Fruit fly (Drosophila melanogaster) whole organism, embryonic: ENCODE results near the gene chrb.

Experiments
- Blimp-1 ChIP-seq: fragments of 200-800 bp; sonication (Bioruptor generic); optimal IDR thresholded peaks from 3 replicates; lab custom pipeline; 2018; ENCODE audit warnings: missing biosample characterization, missing genetic modification characterization, mild to moderate bottlenecking, moderate library complexity, missing genetic modification reagents
- CG10543 ChIP-seq: fragments of 200-800 bp; sonication (Bioruptor generic); optimal IDR thresholded peaks from 3 replicates; lab custom pipeline; 2017; ENCODE audit warnings: missing biosample characterization, mild to moderate bottlenecking, missing genetic modification characterization, moderate library complexity
- CG11696 ChIP-seq: fragments of 200-800 bp; sonication (Bioruptor generic); IDR thresholded peaks from 2 replicates; pipeline ENCODE4 v1.3.6; 2022; ENCODE audit warnings: missing biosample characterization, missing genetic modification characterization
- CG12155 ChIP-seq: fragments of 200-800 bp; sonication (Bioruptor generic); optimal IDR thresholded peaks from 3 replicates; lab custom pipeline; 2016; ENCODE audit warnings: missing biosample characterization, missing genetic modification characterization
- CG12659 ChIP-seq: fragments of 200-800 bp; sonication (Bioruptor generic); optimal IDR thresholded peaks from 3 replicates; lab custom pipeline; 2017; ENCODE audit warnings: mild to moderate bottlenecking, missing biosample characterization, missing genetic modification reagents, missing genetic modification characterization
- CG1529 ChIP-seq: fragments of 200-800 bp; sonication (Bioruptor generic); optimal IDR thresholded peaks from 3 replicates; lab custom pipeline; 2018; ENCODE audit warnings: missing biosample characterization, missing genetic modification characterization
- CG15479 ChIP-seq: fragments of 200-800 bp; sonication (Bioruptor generic); optimal IDR thresholded peaks from 3 replicates; lab custom pipeline; 2019; ENCODE audit warnings: missing biosample characterization, mild to moderate bottlenecking, missing genetic modification characterization, moderate library complexity
- CG16779 ChIP-seq: fragments of 200-800 bp; sonication (Bioruptor generic); IDR thresholded peaks from 2 replicates; pipeline ENCODE4 v1.3.6; 2022; ENCODE audit warnings: missing biosample characterization, missing genetic modification characterization
- CG17802 ChIP-seq: fragments of 200-800 bp; sonication (Bioruptor generic); optimal IDR thresholded peaks from 2 replicates; lab custom pipeline; 2018; ENCODE audit warnings: missing biosample characterization, mild to moderate bottlenecking, missing genetic modification characterization, moderate library complexity
- CG17829 ChIP-seq: fragments of 200-800 bp; optimal IDR thresholded peaks from 2 replicates; lab custom pipeline; 2019; ENCODE audit warnings: missing biosample characterization, mild to moderate bottlenecking, missing genetic modification characterization, moderate library complexity
- CG18011 ChIP-seq: fragments of 200-800 bp; sonication (Bioruptor generic); optimal IDR thresholded peaks from 2 replicates; lab custom pipeline; 2017; ENCODE audit warnings: missing biosample characterization, missing genetic modification characterization, mild to moderate bottlenecking, moderate library complexity, missing genotype
- CG18764 ChIP-seq: fragments of 200-800 bp; sonication (Bioruptor generic); optimal IDR thresholded peaks from 3 replicates; lab custom pipeline; 2016; ENCODE audit warnings: missing biosample characterization, missing genetic modification characterization
- CG2199 ChIP-seq: fragments of 200-800 bp; sonication (Bioruptor generic); IDR thresholded peaks from 3 replicates; pipeline ENCODE4 v1.3.6; 2022; ENCODE audit warnings: missing biosample characterization, missing genetic modification characterization
- CG2889 ChIP-seq: fragments of 200-800 bp; sonication (Bioruptor generic); IDR thresholded peaks from 3 replicates; pipeline ENCODE4 v1.3.6; 2022; ENCODE audit warnings: missing biosample characterization, missing genetic modification characterization
- CG31388 ChIP-seq: fragments of 200-800 bp; sonication (Bioruptor generic); optimal IDR thresholded peaks from 2 replicates; lab custom pipeline; 2016; ENCODE audit warnings: missing biosample characterization, missing genetic modification characterization
- CG32772 ChIP-seq: fragments of 200-800 bp; sonication (Bioruptor generic); IDR thresholded peaks from 2 replicates; pipeline ENCODE4 v1.3.6; 2022; ENCODE audit warnings: missing biosample characterization, missing genetic modification characterization
- CG4360 ChIP-seq: fragments of 200-800 bp; sonication (Bioruptor generic); IDR thresholded peaks from 2 replicates; pipeline ENCODE4 v1.3.6; 2022; ENCODE audit warnings: missing biosample characterization, missing genetic modification characterization
- CG5953 ChIP-seq: fragments of 200-800 bp; sonication (Bioruptor generic); IDR thresholded peaks from 2 replicates; pipeline ENCODE4 v1.3.6; 2022; ENCODE audit warnings: missing biosample characterization, missing genetic modification characterization
- CG6683 ChIP-seq: fragments of 200-800 bp; sonication (Bioruptor generic); optimal IDR thresholded peaks from 2 replicates; lab custom pipeline; 2017; ENCODE audit warnings: missing biosample characterization, mild to moderate bottlenecking, missing genetic modification characterization, missing genetic modification reagents
- CG6791 ChIP-seq: fragments of 200-800 bp; sonication (Bioruptor generic); IDR thresholded peaks from 3 replicates; pipeline ENCODE4 v1.3.6; 2022; ENCODE audit warnings: missing biosample characterization, missing genetic modification characterization; ENCODE audit not compliant: partially characterized antibody
- CG7786 ChIP-seq: fragments of 200-800 bp; sonication (Bioruptor generic); optimal IDR thresholded peaks from 2 replicates; lab custom pipeline; 2016; ENCODE audit warnings: missing biosample characterization, missing genetic modification characterization
- CG8359 ChIP-seq: fragments of 200-800 bp; sonication (Bioruptor generic); optimal IDR thresholded peaks from 2 replicates; lab custom pipeline; 2017; ENCODE audit warnings: missing biosample characterization, mild to moderate bottlenecking, missing genetic modification characterization, borderline replicate concordance
- CG9437 ChIP-seq: fragments of 200-800 bp; sonication (Bioruptor generic); optimal IDR thresholded peaks from 2 replicates; lab custom pipeline; 2018; ENCODE audit warnings: missing biosample characterization, mild to moderate bottlenecking, missing genetic modification characterization
- CG9609 ChIP-seq: fragments of 200-800 bp; sonication (Bioruptor generic); optimal IDR thresholded peaks from 3 replicates; lab custom pipeline; 2016; ENCODE audit warnings: missing biosample characterization, missing genetic modification characterization
- Dfd ChIP-seq, 2 experiments: fragments of >200 bp; optimal IDR thresholded peaks; 2 replicates each; lab custom pipeline; 2017; ENCODE audit warnings: missing biosample characterization in 2 of 2, missing genetic modification characterization in 2 of 2
- Ets65A ChIP-seq: fragments of 200-800 bp; sonication (Bioruptor generic); peaks from one replicate; lab custom pipeline; 2016; ENCODE audit warnings: missing biosample characterization, missing genetic modification characterization
- Fer1 ChIP-seq: fragments of 200-800 bp; sonication (Bioruptor generic); optimal IDR thresholded peaks from 2 replicates; lab custom pipeline; 2017; ENCODE audit warnings: missing biosample characterization, mild to moderate bottlenecking, missing genetic modification characterization
- Fer2 ChIP-seq: fragments of 200-800 bp; sonication (Bioruptor generic); optimal IDR thresholded peaks from 2 replicates; lab custom pipeline; 2018; ENCODE audit warnings: missing biosample characterization, mild to moderate bottlenecking, missing genetic modification characterization, moderate library complexity
- Hr39 ChIP-seq: fragments of >200 bp; optimal IDR thresholded peaks from 2 replicates; lab custom pipeline; 2017
- Ravus ChIP-seq: fragments of 200-800 bp; sonication (Bioruptor generic); IDR thresholded peaks from 2 replicates; pipeline ENCODE4 v1.3.6; 2022; ENCODE audit warnings: missing biosample characterization, missing genetic modification characterization
- Xbp1 ChIP-seq: fragments of 200-800 bp; sonication (Bioruptor generic); optimal IDR thresholded peaks from 3 replicates; lab custom pipeline; 2016; ENCODE audit warnings: missing biosample characterization, mild to moderate bottlenecking, missing genetic modification characterization
- abd-A ChIP-seq: fragments of 200-800 bp; sonication (Bioruptor generic); optimal IDR thresholded peaks from 3 replicates; lab custom pipeline; 2019; ENCODE audit warnings: missing biosample characterization, mild to moderate bottlenecking, missing genetic modification characterization, moderate library complexity
- amos ChIP-seq: fragments of 200-800 bp; sonication (Bioruptor generic); IDR thresholded peaks from 2 replicates; pipeline ENCODE4 v1.3.6; 2022; ENCODE audit warnings: missing biosample characterization, missing genetic modification characterization; ENCODE audit not compliant: partially characterized antibody
- bowl ChIP-seq: fragments of 200-800 bp; sonication (Bioruptor generic); IDR thresholded peaks from 2 replicates; pipeline ENCODE4 v1.3.6; 2022; ENCODE audit warnings: missing biosample characterization, missing genetic modification characterization
- br ChIP-seq: fragments of >200 bp; optimal IDR thresholded peaks from 2 replicates; lab custom pipeline; 2017
- cad ChIP-seq: fragments of >200 bp; optimal IDR thresholded peaks from 2 replicates; lab custom pipeline; 2017; ENCODE audit warnings: missing biosample characterization, missing genetic modification characterization
- crc ChIP-seq: fragments of 200-800 bp; sonication (Bioruptor generic); optimal IDR thresholded peaks from 2 replicates; lab custom pipeline; 2016; ENCODE audit warnings: missing biosample characterization, missing genetic modification characterization
- crol ChIP-seq: fragments of 200-800 bp; sonication (Bioruptor generic); IDR thresholded peaks from 2 replicates; pipeline ENCODE4 v1.3.6; 2022; ENCODE audit warnings: missing biosample characterization, missing genetic modification characterization
- dpn ChIP-seq, 2 experiments: fragments of 200-800 bp; sonication (Bioruptor generic); optimal IDR thresholded peaks; 3 replicates each; lab custom pipeline; 2016; ENCODE audit warnings: missing biosample characterization in 2 of 2, missing genetic modification characterization in 2 of 2
- lab ChIP-seq: fragments of 200-800 bp; sonication (Bioruptor generic); optimal IDR thresholded peaks from 3 replicates; lab custom pipeline; 2017; ENCODE audit warnings: missing biosample characterization, missing genetic modification characterization, mild to moderate bottlenecking, moderate library complexity, missing genetic modification reagents
- nau ChIP-seq: fragments of 200-800 bp; sonication (Bioruptor generic); optimal IDR thresholded peaks from 3 replicates; lab custom pipeline; 2017; ENCODE audit warnings: missing biosample characterization, mild to moderate bottlenecking, missing genetic modification characterization, missing genetic modification reagents
- pho ChIP-seq: fragments of 200-800 bp; sonication (Bioruptor generic); optimal IDR thresholded peaks from 2 replicates; lab custom pipeline; 2016; ENCODE audit warnings: missing biosample characterization, missing genetic modification characterization
- psq ChIP-seq: fragments of 200-800 bp; sonication (Bioruptor generic); optimal IDR thresholded peaks from 2 replicates; lab custom pipeline; 2017; ENCODE audit warnings: missing biosample characterization, missing genetic modification characterization
- run ChIP-seq: fragments of 200-800 bp; sonication (Bioruptor generic); optimal IDR thresholded peaks from 3 replicates; lab custom pipeline; 2018; ENCODE audit warnings: missing biosample characterization, mild to moderate bottlenecking, missing genetic modification characterization
- salm ChIP-seq: fragments of 200-800 bp; sonication (Bioruptor generic); optimal IDR thresholded peaks from 2 replicates; lab custom pipeline; 2018; ENCODE audit warnings: missing biosample characterization, mild to moderate bottlenecking, missing genetic modification characterization
- scrt ChIP-seq: fragments of 200-800 bp; sonication (Bioruptor generic); optimal IDR thresholded peaks from 2 replicates; lab custom pipeline; 2018; ENCODE audit warnings: missing biosample characterization, mild to moderate bottlenecking, missing genetic modification characterization, moderate library complexity
- sd ChIP-seq: fragments of 200-800 bp; sonication (Bioruptor generic); optimal IDR thresholded peaks from 3 replicates; lab custom pipeline; 2018; ENCODE audit warnings: missing biosample characterization, mild to moderate bottlenecking, missing genetic modification characterization, moderate library complexity
- trh ChIP-seq: fragments of 200-800 bp; sonication (Bioruptor generic); optimal IDR thresholded peaks from 2 replicates; lab custom pipeline; 2016; ENCODE audit warnings: missing biosample characterization, missing genetic modification characterization
- vvl ChIP-seq: fragments of 200-800 bp; sonication (Bioruptor generic); IDR thresholded peaks from 2 replicates; pipeline ENCODE4 v1.3.6; 2022; ENCODE audit warnings: missing biosample characterization, missing genetic modification characterization
- zfh1 ChIP-seq: fragments of 200-800 bp; sonication (Bioruptor generic); IDR thresholded peaks from 3 replicates; pipeline ENCODE4 v1.3.6; 2022; ENCODE audit warnings: missing biosample characterization, missing genetic modification characterization

chrb gene

DNA sequence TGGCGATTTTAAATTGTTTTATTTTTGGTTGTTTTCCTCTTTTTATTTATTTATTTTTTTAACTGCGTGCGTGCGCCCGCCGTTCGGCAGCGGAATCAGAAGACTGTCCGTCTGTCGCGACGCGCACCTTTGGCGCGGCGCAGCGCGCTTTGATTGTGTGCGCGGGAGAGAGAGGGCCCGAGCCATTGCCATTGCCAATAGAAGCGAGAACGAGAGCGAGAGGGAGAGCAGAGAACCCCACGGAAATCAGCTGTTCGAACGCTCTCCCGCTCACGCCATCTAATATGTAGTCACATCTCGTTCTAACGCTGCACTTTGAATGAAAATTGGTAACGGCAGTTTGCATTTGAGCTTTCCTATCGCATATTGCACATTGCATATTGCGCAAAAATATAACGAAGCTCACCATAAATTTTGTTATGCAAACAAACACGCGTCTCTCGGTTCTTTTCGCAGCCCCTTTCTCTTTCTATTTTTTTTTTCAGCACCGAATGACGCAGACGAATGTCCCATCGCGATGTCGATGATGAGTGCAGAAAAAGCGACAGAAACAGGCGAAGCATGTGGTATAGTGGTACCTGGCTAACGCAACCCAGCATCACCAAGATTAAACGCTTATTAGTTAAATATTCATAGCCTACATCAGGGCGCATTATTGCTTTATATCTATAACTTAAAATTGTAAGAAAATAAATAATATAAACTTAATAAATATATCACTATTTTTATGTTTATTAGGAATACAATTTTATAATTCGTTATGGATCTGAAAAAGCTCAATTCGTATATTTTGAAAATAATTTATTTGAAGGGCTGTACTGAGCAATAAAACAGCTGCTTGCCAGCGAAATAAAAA lies 47.3 kb downstream of the chrb start (continued):
- no peak for TF ChIP-seq Blimp-1 (GFP tag; lab: Kevin White, UChicago)
- no peak for TF ChIP-seq CG8359 (GFP tag; lab: Kevin White, UChicago)
- no peak for TF ChIP-seq CG32772 (GFP tag; lab: Robert Waterston, UW)
- TF ChIP-seq br (lab: Kevin White, UChicago): no peak
- TF ChIP-seq CG31388 (GFP tag; lab: Kevin White, UChicago): no peak
- TF ChIP-seq salm (tag; lab: Kevin White, UChicago): no peak
- TF ChIP-seq Fer2 (tag; lab: Kevin White, UChicago): no peak
- TF ChIP-seq CG9609 (GFP tag; lab: Kevin White, UChicago): no peak
- no peak for TF ChIP-seq lab (GFP tag; lab: Kevin White, UChicago)
- no peak for TF ChIP-seq crc
- TF ChIP-seq run (tag; lab: Kevin White, UChicago): no peak
- no peak for TF ChIP-seq nau (GFP tag; lab: Kevin White, UChicago)
- no peak for TF ChIP-seq Xbp1
- peak; percentile 55 for TF ChIP-seq CG10543 (GFP tag; lab: Kevin White, UChicago)
- TF ChIP-seq CG5953 (GFP tag; lab: Robert Waterston, UW): no peak
- TF ChIP-seq dpn (GFP tag; optimal IDR thresholded peaks at IDR 0.05; lab: Kevin White, UChicago): peak in 1 of 2 experiments; percentile 5
- TF ChIP-seq CG6791: peak; percentile 58; the same call in 2 of the 3 replicates
- 0 out of 2 replicates have a peak, but pooled peaks have one; percentile 11 for TF ChIP-seq crol (GFP tag; lab: Robert Waterston, UW)
- TF ChIP-seq vvl (GFP tag; lab: Robert Waterston, UW): peak; percentile 44
- no peak for TF ChIP-seq CG11696 (GFP tag; lab: Robert Waterston, UW)
- peak; percentile 22 for TF ChIP-seq CG12659 (GFP tag; lab: Kevin White, UChicago)
- no peak for TF ChIP-seq CG12155 (GFP tag; lab: Kevin White, UChicago)
- TF ChIP-seq CG18764: no peak
- TF ChIP-seq psq: no peak
- 0 out of 3 replicates have a peak, but pooled peaks have one; percentile 11 for TF ChIP-seq zfh1 (GFP tag; lab: Robert Waterston, UW)
- no peak for TF ChIP-seq CG4360
- peak; percentile 1 for TF ChIP-seq CG9437
- TF ChIP-seq trh: no peak
- no peak for TF ChIP-seq CG18011 (GFP tag; lab: Kevin White, UChicago)
- peak; percentile 3 for TF ChIP-seq CG17829 (tag; lab: Kevin White, UChicago)
- TF ChIP-seq CG2199: no peak
- TF ChIP-seq amos (GFP tag; lab: Robert Waterston, UW): no peak; the same call in 1 of the 2 replicates
- no peak for TF ChIP-seq Hr39 (lab: Kevin White, UChicago)
- no peak for TF ChIP-seq Ravus
- no peak for TF ChIP-seq CG15479
- no peak for TF ChIP-seq Ets65A (GFP tag; lab: Kevin White, UChicago)
- no peak for TF ChIP-seq CG1529 (GFP tag; lab: Kevin White, UChicago)
- no peak for TF ChIP-seq CG16779 (GFP tag; lab: Robert Waterston, UW)
- no peak for TF ChIP-seq scrt
- no peak for TF ChIP-seq CG17802
- TF ChIP-seq CG7786 (GFP tag; lab: Kevin White, UChicago): no peak
- TF ChIP-seq CG2889: no peak
- no peak for TF ChIP-seq cad (GFP tag; lab: Kevin White, UChicago)
- no peak for TF ChIP-seq Dfd (GFP tag; optimal IDR thresholded peaks at IDR 0.05; lab: Kevin White, UChicago)
- no peak for TF ChIP-seq bowl
- no peak for TF ChIP-seq sd
- TF ChIP-seq abd-A (tag; lab: Kevin White, UChicago): no peak
- no peak for TF ChIP-seq CG6683
- no peak for TF ChIP-seq Fer1 (GFP tag; lab: Kevin White, UChicago)
- no peak for TF ChIP-seq pho (GFP tag; lab: Kevin White, UChicago)
